Fruit fly (Drosophila melanogaster) whole organism, embryonic: ENCODE data around the gene CG34162.

Experiments used
- CG10543 ChIP-seq: fragments of 200-800 bp; sonication (Bioruptor generic); optimal IDR thresholded peaks from 3 replicates; lab custom pipeline; 2017; ENCODE audit warnings: missing biosample characterization, mild to moderate bottlenecking, missing genetic modification characterization, moderate library complexity
- CG10565 ChIP-seq: fragments of 200-800 bp; sonication (Bioruptor generic); optimal IDR thresholded peaks from 3 replicates; lab custom pipeline; 2016; ENCODE audit warnings: missing biosample characterization, mild to moderate bottlenecking, missing genetic modification characterization
- CG12659 ChIP-seq: fragments of 200-800 bp; sonication (Bioruptor generic); optimal IDR thresholded peaks from 3 replicates; lab custom pipeline; 2017; ENCODE audit warnings: mild to moderate bottlenecking, missing biosample characterization, missing genetic modification reagents, missing genetic modification characterization
- CG12744 ChIP-seq: fragments of 200-800 bp; sonication (Bioruptor generic); optimal IDR thresholded peaks from 2 replicates; lab custom pipeline; 2016; ENCODE audit warnings: missing biosample characterization, missing genetic modification characterization
- CG13424 ChIP-seq: fragments of 200-800 bp; sonication (Bioruptor generic); optimal IDR thresholded peaks from 2 replicates; lab custom pipeline; 2019; ENCODE audit warnings: missing biosample characterization, mild to moderate bottlenecking, missing genetic modification characterization, moderate library complexity
- CG14014 ChIP-seq: fragments of 200-800 bp; sonication (Bioruptor generic); IDR thresholded peaks from 2 replicates; pipeline ENCODE4 v1.3.6; 2022; ENCODE audit warnings: missing biosample characterization, missing genetic modification characterization
- CG14667 ChIP-seq: fragments of 200-800 bp; sonication (Bioruptor generic); IDR thresholded peaks from 2 replicates; pipeline ENCODE4 v1.3.6; 2022; ENCODE audit warnings: missing biosample characterization, missing genetic modification characterization
- CG15514 ChIP-seq: fragments of 200-800 bp; sonication (Bioruptor generic); optimal IDR thresholded peaks from 3 replicates; lab custom pipeline; 2017; ENCODE audit warnings: missing biosample characterization, missing genetic modification characterization, mild to moderate bottlenecking, moderate library complexity, missing genetic modification reagents
- CG1602 ChIP-seq: fragments of 200-800 bp; sonication (Bioruptor generic); optimal IDR thresholded peaks from 3 replicates; lab custom pipeline; 2016; ENCODE audit warnings: missing biosample characterization, missing genetic modification characterization
- CG16863 ChIP-seq: fragments of 200-800 bp; sonication (Bioruptor generic); optimal IDR thresholded peaks from 3 replicates; lab custom pipeline; 2016; ENCODE audit warnings: missing biosample characterization, missing genetic modification characterization
- CG2875 ChIP-seq: fragments of 200-800 bp; sonication (Bioruptor generic); optimal IDR thresholded peaks from 2 replicates; lab custom pipeline; 2017; ENCODE audit warnings: missing biosample characterization, mild to moderate bottlenecking, missing genetic modification characterization, missing genetic modification reagents
- CG31224 ChIP-seq: fragments of 200-800 bp; sonication (Bioruptor generic); IDR thresholded peaks from 2 replicates; pipeline ENCODE4 v1.3.6; 2022; ENCODE audit warnings: missing biosample characterization, missing genetic modification characterization
- CG3838 ChIP-seq: fragments of 200-800 bp; sonication (Bioruptor generic); optimal IDR thresholded peaks from 3 replicates; lab custom pipeline; 2016; ENCODE audit warnings: missing biosample characterization, missing genetic modification characterization
- CG3847 ChIP-seq: fragments of 200-800 bp; sonication (Bioruptor generic); IDR thresholded peaks from 2 replicates; pipeline ENCODE4 v1.3.6; 2022; ENCODE audit warnings: missing biosample characterization, missing genetic modification characterization
- CG6854 ChIP-seq: fragments of 200-800 bp; sonication (Bioruptor generic); optimal IDR thresholded peaks from 3 replicates; lab custom pipeline; 2017; ENCODE audit warnings: missing biosample characterization, mild to moderate bottlenecking, missing genetic modification characterization
- CG7271 ChIP-seq: fragments of 200-800 bp; sonication (Bioruptor generic); optimal IDR thresholded peaks from 2 replicates; lab custom pipeline; 2018; ENCODE audit warnings: missing biosample characterization, mild to moderate bottlenecking, missing genetic modification characterization, moderate library complexity
- CG8290 ChIP-seq, 3 experiments: fragments of 200-800 bp; sonication (Bioruptor generic); optimal IDR thresholded peaks; 2 replicates each; lab custom pipeline; 2016 to 2019; ENCODE audit warnings: missing biosample characterization in 3 of 3, missing genetic modification characterization in 3 of 3, mild to moderate bottlenecking in 2 of 3, moderate library complexity in 1 of 3
- CG8359 ChIP-seq: fragments of 200-800 bp; sonication (Bioruptor generic); optimal IDR thresholded peaks from 2 replicates; lab custom pipeline; 2017; ENCODE audit warnings: missing biosample characterization, mild to moderate bottlenecking, missing genetic modification characterization, borderline replicate concordance
- CG9609 ChIP-seq: fragments of 200-800 bp; sonication (Bioruptor generic); optimal IDR thresholded peaks from 3 replicates; lab custom pipeline; 2016; ENCODE audit warnings: missing biosample characterization, missing genetic modification characterization
- Dad ChIP-seq: fragments of 200-800 bp; sonication (Bioruptor generic); optimal IDR thresholded peaks from 3 replicates; lab custom pipeline; 2016; ENCODE audit warnings: missing biosample characterization, missing genetic modification characterization
- Ets97D ChIP-seq: fragments of 200-800 bp; sonication (Bioruptor generic); optimal IDR thresholded peaks from 3 replicates; lab custom pipeline; 2016; ENCODE audit warnings: missing biosample characterization, missing genetic modification characterization
- Gug ChIP-seq: fragments of 200-800 bp; sonication (Bioruptor generic); IDR thresholded peaks from 4 replicates; pipeline ENCODE4 v1.3.6; 2022; ENCODE audit warnings: missing biosample characterization, missing genetic modification characterization
- HLHmδ ChIP-seq: fragments of 200-800 bp; sonication (Bioruptor generic); optimal IDR thresholded peaks from 2 replicates; lab custom pipeline; 2018; ENCODE audit warnings: missing biosample characterization, mild to moderate bottlenecking, missing genetic modification characterization, moderate library complexity
- HmgZ ChIP-seq: fragments of 200-800 bp; sonication (Bioruptor generic); optimal IDR thresholded peaks from 2 replicates; lab custom pipeline; 2018; ENCODE audit warnings: missing biosample characterization, mild to moderate bottlenecking, missing genetic modification characterization
- Hmr ChIP-seq: fragments of 200-800 bp; sonication (Bioruptor generic); optimal IDR thresholded peaks from 3 replicates; lab custom pipeline; 2017; ENCODE audit warnings: mild to moderate bottlenecking, missing biosample characterization, missing genetic modification reagents, missing genetic modification characterization
- Hmx ChIP-seq: fragments of 200-800 bp; sonication (Bioruptor generic); optimal IDR thresholded peaks from 2 replicates; lab custom pipeline; 2016; ENCODE audit warnings: missing biosample characterization, missing genetic modification characterization
- Poxn ChIP-seq: fragments of 200-800 bp; sonication (Bioruptor generic); IDR thresholded peaks from 2 replicates; pipeline ENCODE4 v1.3.6; 2022; ENCODE audit warnings: missing biosample characterization, missing genetic modification characterization
- Trl ChIP-seq, 3 experiments: fragments of >200 bp in 2 of 3; fragments of 200-800 bp in 1 of 3; sonication (Bioruptor generic) in 1 of 3; optimal IDR thresholded peaks; 2 replicates in 1 of 3; 3 replicates in 2 of 3; lab custom pipeline; 2016 to 2017; ENCODE audit warnings: missing biosample characterization in 1 of 3, missing genetic modification characterization in 1 of 3
- Usf ChIP-seq: fragments of 200-800 bp; sonication (Bioruptor generic); optimal IDR thresholded peaks from 2 replicates; lab custom pipeline; 2017; ENCODE audit warnings: missing genotype, missing biosample characterization, missing genetic modification characterization
- en ChIP-seq: fragments of 200-800 bp; sonication (Bioruptor generic); optimal IDR thresholded peaks from 2 replicates; lab custom pipeline; 2016; ENCODE audit warnings: missing biosample characterization, missing genetic modification characterization
- fd96Cb ChIP-seq: fragments of 200-800 bp; sonication (Bioruptor generic); optimal IDR thresholded peaks from 2 replicates; lab custom pipeline; 2018; ENCODE audit warnings: missing biosample characterization, mild to moderate bottlenecking, missing genetic modification characterization, moderate library complexity
- gce ChIP-seq: fragments of 200-800 bp; sonication (Bioruptor generic); IDR thresholded peaks from 3 replicates; pipeline ENCODE4 v1.3.6; 2022; ENCODE audit warnings: missing biosample characterization, missing genetic modification characterization
- gcm2 ChIP-seq: fragments of 200-800 bp; sonication (Bioruptor generic); optimal IDR thresholded peaks from 2 replicates; lab custom pipeline; 2016; ENCODE audit warnings: missing biosample characterization, missing genetic modification characterization
- her ChIP-seq: fragments of 200-800 bp; sonication (Bioruptor generic); optimal IDR thresholded peaks from 2 replicates; lab custom pipeline; 2016; ENCODE audit warnings: missing biosample characterization, missing genetic modification characterization
- hkb ChIP-seq, 2 experiments: fragments of 200-800 bp in 1 of 2; fragments of >200 bp in 1 of 2; sonication (Bioruptor generic) in 1 of 2; IDR thresholded peaks in 1 of 2; optimal IDR thresholded peaks in 1 of 2; 2 replicates each; pipeline versions ENCODE4 v1.3.6 to Lab custom; 2017 to 2022; ENCODE audit warnings: missing biosample characterization in 1 of 2, missing genetic modification characterization in 1 of 2
- mld ChIP-seq: fragments of 200-800 bp; sonication (Bioruptor generic); IDR thresholded peaks from 3 replicates; pipeline ENCODE4 v1.3.6; 2022; ENCODE audit warnings: missing biosample characterization, missing genetic modification characterization; ENCODE audit not compliant: partially characterized antibody
- org-1 ChIP-seq: fragments of 200-800 bp; sonication (Bioruptor generic); optimal IDR thresholded peaks from 2 replicates; lab custom pipeline; 2017; ENCODE audit warnings: missing biosample characterization, missing genetic modification characterization
- p53 ChIP-seq: fragments of 200-800 bp; sonication (Bioruptor generic); optimal IDR thresholded peaks from 2 replicates; lab custom pipeline; 2016; ENCODE audit warnings: missing biosample characterization, missing genetic modification characterization
- pan ChIP-seq, 4 experiments: fragments of >200 bp in 3 of 4; fragments of 200-800 bp in 1 of 4; sonication (Bioruptor generic) in 1 of 4; optimal IDR thresholded peaks in 3 of 4; IDR thresholded peaks in 1 of 4; 2 replicates each; pipeline versions ENCODE4 v1.3.6 to Lab custom; 2017 to 2022; ENCODE audit warnings: missing biosample characterization in 2 of 4, missing genetic modification characterization in 2 of 4, mixed read lengths in 1 of 4
- pzg ChIP-seq: fragments of 200-800 bp; sonication (Bioruptor generic); optimal IDR thresholded peaks from 3 replicates; lab custom pipeline; 2018; ENCODE audit warnings: missing biosample characterization, mild to moderate bottlenecking, missing genetic modification characterization, moderate library complexity
- shn ChIP-seq: fragments of 200-800 bp; sonication (Bioruptor generic); optimal IDR thresholded peaks from 3 replicates; lab custom pipeline; 2016; ENCODE audit warnings: missing biosample characterization, missing genetic modification characterization
- sim ChIP-seq: fragments of 200-800 bp; sonication (Bioruptor generic); IDR thresholded peaks from 2 replicates; pipeline ENCODE4 v1.3.6; 2022; ENCODE audit warnings: missing biosample characterization, missing genetic modification characterization
- sqz ChIP-seq: fragments of 200-800 bp; sonication (Bioruptor generic); optimal IDR thresholded peaks from 3 replicates; lab custom pipeline; 2018; ENCODE audit warnings: missing biosample characterization, mild to moderate bottlenecking, missing genetic modification characterization
- stwl ChIP-seq: fragments of 200-800 bp; sonication (Bioruptor generic); optimal IDR thresholded peaks from 3 replicates; lab custom pipeline; 2018; ENCODE audit warnings: missing biosample characterization, mild to moderate bottlenecking, missing genetic modification characterization, moderate library complexity
- toy ChIP-seq: fragments of 200-800 bp; sonication (Bioruptor generic); IDR thresholded peaks from 2 replicates; pipeline ENCODE4 v1.3.6; 2022; ENCODE audit warnings: missing biosample characterization, missing genetic modification characterization
- zfh2 ChIP-seq: fragments of 200-800 bp; sonication (Bioruptor generic); optimal IDR thresholded peaks from 2 replicates; lab custom pipeline; 2016; ENCODE audit warnings: missing biosample characterization, missing genetic modification characterization

CG34162 gene

DNA sequence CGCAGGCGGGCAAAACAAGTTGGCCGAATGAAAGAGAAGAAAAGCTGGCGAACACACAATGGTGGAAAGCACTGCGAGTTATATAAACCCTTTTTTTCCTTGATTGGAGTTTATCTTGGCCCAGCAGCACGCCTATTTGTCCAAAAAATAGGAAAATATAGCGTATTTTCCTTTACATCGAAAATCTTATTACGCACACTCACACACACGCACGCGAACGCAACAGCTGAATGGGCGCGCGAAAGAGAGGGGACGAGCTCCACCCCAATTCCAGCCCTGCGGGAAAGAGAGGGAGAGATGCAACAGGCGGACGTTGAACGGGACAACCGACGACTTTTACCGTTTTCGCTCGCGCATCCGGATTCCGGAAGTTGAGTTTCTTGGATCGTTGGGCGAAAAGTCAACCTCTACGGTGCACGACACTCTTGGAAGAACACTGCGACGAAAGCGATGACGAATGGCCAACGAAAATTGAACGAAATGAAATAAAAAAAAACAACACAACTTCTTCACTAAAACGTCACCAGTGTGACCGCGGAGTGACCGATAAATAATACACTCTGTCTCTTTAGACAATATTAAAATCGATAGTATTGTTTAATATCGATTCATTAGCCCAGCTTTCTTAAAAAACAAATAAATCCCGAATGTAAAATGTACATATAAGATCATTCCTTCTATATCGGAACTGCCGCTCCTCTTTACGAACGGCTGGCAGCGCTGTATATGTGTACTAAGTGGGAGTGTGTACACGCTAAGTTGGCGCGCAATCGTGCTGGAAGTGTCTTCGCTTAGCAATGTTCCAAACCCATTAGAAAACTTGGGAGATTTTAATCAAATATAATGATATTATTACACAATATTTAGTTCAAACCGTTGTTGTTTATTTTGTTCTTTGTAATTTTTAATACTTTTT is 14.8 kb upstream of the CG34162 start, which contains the start of the genes Dlg5 and CG4970 (continued):
- TF ChIP-seq p53 (GFP tag; lab: Kevin White, UChicago) (peak; percentile 17), mld (GFP tag; lab: Robert Waterston, UW) (no peak), hkb (optimal IDR thresholded peaks at IDR 0.05; lab: Kevin White, UChicago) (peak; percentile 85), hkb (GFP tag; IDR thresholded peaks at IDR 0.05; lab: Robert Waterston, UW) (no peak), CG13424 (tag; lab: Kevin White, UChicago) (no peak), HmgZ (tag; lab: Kevin White, UChicago) (peak; percentile 23), CG14667 (GFP tag; lab: Robert Waterston, UW) (no peak), en (no peak), CG31224 (GFP tag; lab: Robert Waterston, UW) (no peak), CG6854 (GFP tag; lab: Kevin White, UChicago) (no peak), Poxn (no peak), Hmx (GFP tag; lab: Kevin White, UChicago) (no peak), CG10565 (GFP tag; lab: Kevin White, UChicago) (no peak), CG8290 (GFP tag; optimal IDR thresholded peaks at IDR 0.05; lab: Kevin White, UChicago) (no peak), CG8290 (tag; optimal IDR thresholded peaks at IDR 0.05; lab: Kevin White, UChicago) (no peak), CG12744 (GFP tag; lab: Kevin White, UChicago) (no peak), her (GFP tag; lab: Kevin White, UChicago) (no peak), CG3838 (GFP tag; lab: Kevin White, UChicago) (no peak), gcm2 (GFP tag; lab: Kevin White, UChicago) (no peak), CG10543 (no peak), gce (GFP tag; lab: Robert Waterston, UW) (no peak), Hmr (GFP tag; lab: Kevin White, UChicago) (peak; percentile 56), pzg (GFP tag; lab: Kevin White, UChicago) (peak; percentile 84), HLHmδ (no peak), CG12659 (GFP tag; lab: Kevin White, UChicago) (peak; percentile 76), Ets97D (GFP tag; lab: Kevin White, UChicago) (peak; percentile 73), stwl (peak; percentile 69), CG14014 (no peak), CG15514 (peak; percentile 80), CG8359 (GFP tag; lab: Kevin White, UChicago) (no peak), CG2875 (GFP tag; lab: Kevin White, UChicago) (no peak), pan (optimal IDR thresholded peaks at IDR 0.05; lab: Kevin White, UChicago) (no peak), pan (GFP tag; optimal IDR thresholded peaks at IDR 0.05 in 1 of 2, IDR thresholded peaks at IDR 0.05 in 1 of 2) (no peak), CG7271 (tag; lab: Kevin White, UChicago) (no peak), zfh2 (GFP tag; lab: Kevin White, UChicago) (no peak), CG16863 (GFP tag; lab: Kevin White, UChicago) (no peak), sqz (GFP tag; lab: Kevin White, UChicago) (no peak), Trl (optimal IDR thresholded peaks at IDR 0.05; lab: Kevin White, UChicago) (no peak), Trl (GFP tag; optimal IDR thresholded peaks at IDR 0.05; lab: Kevin White, UChicago) (no peak), Gug (GFP tag; lab: Robert Waterston, UW) (no peak), shn (GFP tag; lab: Kevin White, UChicago) (no peak), sim (no peak), CG9609 (no peak), fd96Cb (tag; lab: Kevin White, UChicago) (no peak), Dad (GFP tag; lab: Kevin White, UChicago) (no peak), org-1 (GFP tag; lab: Kevin White, UChicago) (no peak), CG3847 (GFP tag; lab: Robert Waterston, UW) (peak; percentile 65), CG1602 (GFP tag; lab: Kevin White, UChicago) (no peak), toy (GFP tag; lab: Robert Waterston, UW) (no peak), Usf (GFP tag; lab: Kevin White, UChicago) (no peak)
